Fruit fly (Drosophila melanogaster) whole organism, embryonic: Measurements from ENCODE around the gene Tbcd.

Experiments used
- BtbVII ChIP-seq: fragments of 200-800 bp; sonication (Bioruptor generic); optimal IDR thresholded peaks from 3 replicates; lab custom pipeline; 2017; ENCODE audit warnings: missing biosample characterization, mild to moderate bottlenecking, missing genetic modification characterization
- CG10366 ChIP-seq: fragments of 200-800 bp; sonication (Bioruptor generic); IDR thresholded peaks from 2 replicates; pipeline ENCODE4 v1.3.6; 2022; ENCODE audit warnings: missing biosample characterization, missing genetic modification characterization
- CG10959 ChIP-seq: fragments of 200-800 bp; sonication (Bioruptor generic); IDR thresholded peaks from 2 replicates; pipeline ENCODE4 v1.3.6; 2022; ENCODE audit warnings: missing biosample characterization, missing genetic modification characterization
- CG10979 ChIP-seq: fragments of 200-800 bp; sonication (Bioruptor generic); optimal IDR thresholded peaks from 2 replicates; lab custom pipeline; 2018; ENCODE audit warnings: missing biosample characterization, mild to moderate bottlenecking, missing genetic modification characterization, moderate library complexity
- CG12659 ChIP-seq: fragments of 200-800 bp; sonication (Bioruptor generic); optimal IDR thresholded peaks from 3 replicates; lab custom pipeline; 2017; ENCODE audit warnings: mild to moderate bottlenecking, missing biosample characterization, missing genetic modification reagents, missing genetic modification characterization
- CG12769 ChIP-seq: fragments of 200-800 bp; sonication (Bioruptor generic); optimal IDR thresholded peaks from 2 replicates; lab custom pipeline; 2019; ENCODE audit warnings: missing biosample characterization, mild to moderate bottlenecking, missing genetic modification characterization, moderate library complexity
- CG12942 ChIP-seq: fragments of 200-800 bp; sonication (Bioruptor generic); optimal IDR thresholded peaks from 3 replicates; lab custom pipeline; 2016; ENCODE audit warnings: missing biosample characterization, missing genetic modification characterization
- CG13894 ChIP-seq: fragments of 200-800 bp; sonication (Bioruptor generic); optimal IDR thresholded peaks from 3 replicates; lab custom pipeline; 2018; ENCODE audit warnings: missing biosample characterization, mild to moderate bottlenecking, missing genetic modification characterization, moderate library complexity
- CG15269 ChIP-seq: fragments of 200-800 bp; sonication (Bioruptor generic); optimal IDR thresholded peaks from 2 replicates; lab custom pipeline; 2018; ENCODE audit warnings: missing biosample characterization, mild to moderate bottlenecking, missing genetic modification characterization, moderate library complexity
- CG1602 ChIP-seq: fragments of 200-800 bp; sonication (Bioruptor generic); optimal IDR thresholded peaks from 3 replicates; lab custom pipeline; 2016; ENCODE audit warnings: missing biosample characterization, missing genetic modification characterization
- CG16779 ChIP-seq: fragments of 200-800 bp; sonication (Bioruptor generic); IDR thresholded peaks from 2 replicates; pipeline ENCODE4 v1.3.6; 2022; ENCODE audit warnings: missing biosample characterization, missing genetic modification characterization
- CG17568 ChIP-seq: fragments of 200-800 bp; sonication (Bioruptor generic); optimal IDR thresholded peaks from 2 replicates; lab custom pipeline; 2018; ENCODE audit warnings: missing biosample characterization, mild to moderate bottlenecking, missing genetic modification characterization, moderate library complexity
- CG2120 ChIP-seq: fragments of 200-800 bp; sonication (Bioruptor generic); optimal IDR thresholded peaks from 3 replicates; lab custom pipeline; 2016; ENCODE audit warnings: missing biosample characterization, missing genetic modification characterization
- CG2875 ChIP-seq: fragments of 200-800 bp; sonication (Bioruptor generic); optimal IDR thresholded peaks from 2 replicates; lab custom pipeline; 2017; ENCODE audit warnings: missing biosample characterization, mild to moderate bottlenecking, missing genetic modification characterization, missing genetic modification reagents
- CG3726 ChIP-seq: fragments of 200-800 bp; sonication (Bioruptor generic); IDR thresholded peaks from 3 replicates; pipeline ENCODE4, ENCODE4 v1.3.6; 2022; ENCODE audit warnings: missing biosample characterization, missing genetic modification characterization
- CG6765 ChIP-seq: fragments of 200-800 bp; sonication (Bioruptor generic); optimal IDR thresholded peaks from 3 replicates; lab custom pipeline; 2017; ENCODE audit warnings: missing biosample characterization, mild to moderate bottlenecking, missing genetic modification characterization
- CG7372 ChIP-seq: fragments of 200-800 bp; sonication (Bioruptor generic); IDR thresholded peaks from 2 replicates; pipeline ENCODE4 v1.3.6; 2022; ENCODE audit warnings: missing biosample characterization, missing genetic modification characterization
- CG7745 ChIP-seq: fragments of 200-800 bp; sonication (Bioruptor generic); optimal IDR thresholded peaks from 2 replicates; lab custom pipeline; 2018; ENCODE audit warnings: missing biosample characterization, mild to moderate bottlenecking, missing genetic modification characterization, moderate library complexity
- CG8478 ChIP-seq: fragments of >200 bp; optimal IDR thresholded peaks from 2 replicates; lab custom pipeline; 2018
- Dad ChIP-seq: fragments of 200-800 bp; sonication (Bioruptor generic); optimal IDR thresholded peaks from 3 replicates; lab custom pipeline; 2016; ENCODE audit warnings: missing biosample characterization, missing genetic modification characterization
- Deaf1 ChIP-seq: fragments of 200-800 bp; optimal IDR thresholded peaks from 3 replicates; lab custom pipeline; 2019; ENCODE audit warnings: missing biosample characterization, mild to moderate bottlenecking, missing genetic modification characterization, moderate library complexity
- Ets65A ChIP-seq: fragments of 200-800 bp; sonication (Bioruptor generic); peaks from one replicate; lab custom pipeline; 2016; ENCODE audit warnings: missing biosample characterization, missing genetic modification characterization
- HHEX ChIP-seq: fragments of 200-800 bp; sonication (Bioruptor generic); optimal IDR thresholded peaks from 3 replicates; lab custom pipeline; 2017; ENCODE audit warnings: missing biosample characterization, mild to moderate bottlenecking, missing genetic modification characterization, missing genetic modification reagents
- Mad ChIP-seq: fragments of 200-800 bp; sonication (Bioruptor generic); optimal IDR thresholded peaks from 2 replicates; lab custom pipeline; 2016; ENCODE audit warnings: missing biosample characterization, missing genetic modification characterization
- Med ChIP-seq: fragments of 200-800 bp; sonication (Bioruptor generic); peaks from one replicate; lab custom pipeline; 2016; ENCODE audit warnings: missing biosample characterization, missing genetic modification characterization, mild to moderate bottlenecking, inconsistent platforms, moderate library complexity
- Nf-YB ChIP-seq: fragments of 200-800 bp; sonication (Bioruptor generic); optimal IDR thresholded peaks from 3 replicates; lab custom pipeline; 2019; ENCODE audit warnings: missing biosample characterization, mild to moderate bottlenecking, missing genetic modification characterization, moderate library complexity
- Sox100B ChIP-seq: fragments of 200-800 bp; sonication (Bioruptor generic); optimal IDR thresholded peaks from 3 replicates; lab custom pipeline; 2018; ENCODE audit warnings: missing biosample characterization, mild to moderate bottlenecking, missing genetic modification characterization
- Sry-β ChIP-seq: fragments of 200-800 bp; sonication (Bioruptor generic); optimal IDR thresholded peaks from 2 replicates; lab custom pipeline; 2018; ENCODE audit warnings: missing biosample characterization, mild to moderate bottlenecking, missing genetic modification characterization, moderate library complexity
- btn ChIP-seq: fragments of 200-800 bp; sonication (Bioruptor generic); optimal IDR thresholded peaks from 2 replicates; lab custom pipeline; 2016; ENCODE audit warnings: missing biosample characterization, missing genetic modification characterization
- crc ChIP-seq: fragments of 200-800 bp; sonication (Bioruptor generic); optimal IDR thresholded peaks from 2 replicates; lab custom pipeline; 2016; ENCODE audit warnings: missing biosample characterization, missing genetic modification characterization
- ems ChIP-seq: fragments of 200-800 bp; sonication (Bioruptor generic); optimal IDR thresholded peaks from 3 replicates; lab custom pipeline; 2016; ENCODE audit warnings: missing biosample characterization, missing genetic modification characterization
- exex ChIP-seq: fragments of 200-800 bp; sonication (Bioruptor generic); optimal IDR thresholded peaks from 4 replicates; lab custom pipeline; 2018; ENCODE audit warnings: missing biosample characterization, mild to moderate bottlenecking, missing genetic modification characterization, moderate library complexity
- ftz-f1 ChIP-seq: fragments of 200-800 bp; sonication (Bioruptor generic); optimal IDR thresholded peaks from 2 replicates; lab custom pipeline; 2016; ENCODE audit warnings: missing biosample characterization, missing genetic modification characterization
- gsb ChIP-seq: fragments of 200-800 bp; sonication (Bioruptor generic); IDR thresholded peaks from 2 replicates; pipeline ENCODE4 v1.3.6; 2022; ENCODE audit warnings: missing biosample characterization, missing genetic modification characterization
- insv ChIP-seq, 2 experiments: fragments of 200-800 bp; sonication (Bioruptor generic); optimal IDR thresholded peaks; 3 replicates each; lab custom pipeline; 2016 to 2018; ENCODE audit warnings: missing biosample characterization in 2 of 2, missing genetic modification characterization in 2 of 2
- kni ChIP-seq: fragments of 200-800 bp; sonication (Bioruptor generic); optimal IDR thresholded peaks from 3 replicates; lab custom pipeline; 2017; ENCODE audit warnings: mild to moderate bottlenecking, missing biosample characterization, missing genetic modification reagents, missing genetic modification characterization
- pita ChIP-seq: fragments of 200-800 bp; sonication (Bioruptor generic); optimal IDR thresholded peaks from 2 replicates; lab custom pipeline; 2017; ENCODE audit warnings: missing biosample characterization, mild to moderate bottlenecking, missing genetic modification characterization
- pros ChIP-seq: fragments of 200-800 bp; sonication (Bioruptor generic); optimal IDR thresholded peaks from 3 replicates; lab custom pipeline; 2019; ENCODE audit warnings: missing biosample characterization, mild to moderate bottlenecking, missing genetic modification characterization, moderate library complexity
- psq ChIP-seq: fragments of 200-800 bp; sonication (Bioruptor generic); optimal IDR thresholded peaks from 2 replicates; lab custom pipeline; 2017; ENCODE audit warnings: missing biosample characterization, missing genetic modification characterization
- sc ChIP-seq, 3 experiments: fragments of >200 bp in 2 of 3; fragments of 200-800 bp in 1 of 3; sonication (Bioruptor generic) in 1 of 3; optimal IDR thresholded peaks; 2 replicates in 2 of 3; 3 replicates in 1 of 3; lab custom pipeline; 2017; ENCODE audit warnings: mild to moderate bottlenecking in 1 of 3, missing biosample characterization in 1 of 3, missing genetic modification characterization in 1 of 3, missing genetic modification reagents in 1 of 3
- scrt ChIP-seq: fragments of 200-800 bp; sonication (Bioruptor generic); optimal IDR thresholded peaks from 2 replicates; lab custom pipeline; 2018; ENCODE audit warnings: missing biosample characterization, mild to moderate bottlenecking, missing genetic modification characterization, moderate library complexity
- sd ChIP-seq: fragments of 200-800 bp; sonication (Bioruptor generic); optimal IDR thresholded peaks from 3 replicates; lab custom pipeline; 2018; ENCODE audit warnings: missing biosample characterization, mild to moderate bottlenecking, missing genetic modification characterization, moderate library complexity
- sug ChIP-seq: fragments of 200-800 bp; optimal IDR thresholded peaks from 2 replicates; lab custom pipeline; 2019; ENCODE audit warnings: missing biosample characterization, mild to moderate bottlenecking, missing genetic modification characterization, moderate library complexity
- unc-4 ChIP-seq: fragments of 200-800 bp; sonication (Bioruptor generic); IDR thresholded peaks from 2 replicates; pipeline ENCODE4 v1.3.6; 2022; ENCODE audit warnings: missing biosample characterization, missing genetic modification characterization; ENCODE audit not compliant: partially characterized antibody
- zen ChIP-seq: fragments of 200-800 bp; sonication (Bioruptor generic); optimal IDR thresholded peaks from 3 replicates; lab custom pipeline; 2018; ENCODE audit warnings: missing biosample characterization, mild to moderate bottlenecking, missing genetic modification characterization, moderate library complexity

Tbcd gene

dm6 chr2L:2194305-2194828, 47.0 kb downstream of the Tbcd start:
- TF ChIP-seq ftz-f1 (peak; percentile 10), CG13894 (tag; lab: Kevin White, UChicago) (peak; percentile 66), Dad (GFP tag; lab: Kevin White, UChicago) (no peak), ems (GFP tag; lab: Kevin White, UChicago) (no peak), sug (tag; lab: Kevin White, UChicago) (peak; percentile 14), CG10366 (GFP tag; lab: Robert Waterston, UW) (no peak), exex (tag; lab: Kevin White, UChicago) (peak; percentile 19), sd (tag; lab: Kevin White, UChicago) (peak; percentile 22), CG12769 (peak; percentile 22), HHEX (GFP tag; lab: Kevin White, UChicago) (no peak), CG12659 (GFP tag; lab: Kevin White, UChicago) (no peak), Deaf1 (tag; lab: Kevin White, UChicago) (peak; percentile 12), psq (GFP tag; lab: Kevin White, UChicago) (no peak), CG12942 (no peak), CG16779 (GFP tag; lab: Robert Waterston, UW) (no peak), CG15269 (tag; lab: Kevin White, UChicago) (no peak), Med (GFP tag; lab: Kevin White, UChicago) (peak; percentile 77)

- peak; percentile 16 for TF ChIP-seq zen (tag; lab: Kevin White, UChicago)
- TF ChIP-seq CG1602 (GFP tag; lab: Kevin White, UChicago): no peak
- TF ChIP-seq pita (GFP tag; lab: Kevin White, UChicago): peak; percentile 37
- no peak for TF ChIP-seq CG17568 (GFP tag; lab: Kevin White, UChicago)
- TF ChIP-seq insv (GFP tag; optimal IDR thresholded peaks at IDR 0.05; lab: Kevin White, UChicago): peak in 1 of 2 experiments; percentile 53
- no peak for TF ChIP-seq Sox100B (GFP tag; lab: Kevin White, UChicago)
These were observed 48.0 kb downstream of the Tbcd start for dm6 chr2L:2195328-2195727.

dm6 chr2L:2196590-2197474, 49.5 kb downstream of the Tbcd start:
- no peak for TF ChIP-seq CG7745 (tag; lab: Kevin White, UChicago)
- no peak for TF ChIP-seq btn (GFP tag; lab: Kevin White, UChicago)
- no peak for TF ChIP-seq gsb (GFP tag; lab: Robert Waterston, UW)
- peak; percentile 99 for TF ChIP-seq kni
- TF ChIP-seq Nf-YB: peak; percentile 80
- TF ChIP-seq pros (GFP tag; lab: Kevin White, UChicago): peak; percentile 91
- TF ChIP-seq CG2120 (GFP tag; lab: Kevin White, UChicago): peak; percentile 70
- TF ChIP-seq CG2875 (GFP tag; lab: Kevin White, UChicago): peak; percentile 55
- TF ChIP-seq unc-4 (GFP tag; lab: Robert Waterston, UW): no peak
- peak; percentile 97 for TF ChIP-seq Sry-β (GFP tag; lab: Kevin White, UChicago)
- peak; percentile 88 for TF ChIP-seq sug (tag; lab: Kevin White, UChicago)
- TF ChIP-seq Ets65A (GFP tag; lab: Kevin White, UChicago): no peak
- peak; percentile 37 for TF ChIP-seq CG10979 (tag; lab: Kevin White, UChicago)
- TF ChIP-seq CG7372 (GFP tag; lab: Robert Waterston, UW): no peak
- no peak for TF ChIP-seq crc (GFP tag; lab: Kevin White, UChicago)
- no peak for TF ChIP-seq sc (optimal IDR thresholded peaks at IDR 0.05; lab: Kevin White, UChicago)
- TF ChIP-seq sc (GFP tag; optimal IDR thresholded peaks at IDR 0.05; lab: Kevin White, UChicago): peak; percentile 49
- peak; percentile 62 for TF ChIP-seq CG6765 (GFP tag; lab: Kevin White, UChicago)
- TF ChIP-seq BtbVII (GFP tag; lab: Kevin White, UChicago): peak; percentile 78
- TF ChIP-seq scrt: peak; percentile 57
- TF ChIP-seq Mad (GFP tag; lab: Kevin White, UChicago): no peak
- no peak for TF ChIP-seq CG3726
- TF ChIP-seq CG8478: peak; percentile 94
- TF ChIP-seq CG10959 (GFP tag; lab: Robert Waterston, UW): no peak
